Fruit fly (Drosophila melanogaster): ENCODE results near the gene CG14662.

CG14662 gene

dm6 chr3R:5015168-5015567 lies 31.1 kb upstream of the CG14662 start (continued):
- no peak for TF ChIP-seq hb (GFP tag; IDR thresholded peaks at IDR 0.05; ENCODE audit: partially characterized antibody)
- TF ChIP-seq ssp (GFP tag; IDR thresholded peaks at IDR 0.05): no peak
- TF ChIP-seq Aef1 (GFP tag; IDR thresholded peaks at IDR 0.05): no peak
- no peak for TF ChIP-seq Dfd (GFP tag; optimal IDR thresholded peaks at IDR 0.05)
- TF ChIP-seq croc (GFP tag; conservative IDR thresholded peaks at IDR 0.05): no peak
- TF ChIP-seq schlank (tag; optimal IDR thresholded peaks at IDR 0.05): peak; percentile 69
- TF ChIP-seq sima (GFP tag; optimal IDR thresholded peaks at IDR 0.05): no peak
- no peak for TF ChIP-seq zen (tag; optimal IDR thresholded peaks at IDR 0.05)
- peak; percentile 59 for TF ChIP-seq CG12769 (tag; optimal IDR thresholded peaks at IDR 0.05)
- peak; percentile 10 for TF ChIP-seq cato (GFP tag; optimal IDR thresholded peaks at IDR 0.05; ENCODE audit: borderline replicate concordance)
- no peak for TF ChIP-seq az2 (GFP tag; optimal IDR thresholded peaks at IDR 0.05)
- peak; percentile 15 for TF ChIP-seq pfk (GFP tag; optimal IDR thresholded peaks at IDR 0.05)
- TF ChIP-seq tio (GFP tag; optimal IDR thresholded peaks at IDR 0.05): no peak
- TF ChIP-seq CG8281 (tag; optimal IDR thresholded peaks at IDR 0.05): no peak
- TF ChIP-seq Gsc (GFP tag; IDR thresholded peaks at IDR 0.05): no peak
- peak; percentile 76; the same call in 2 of the 3 replicates for TF ChIP-seq ci (GFP tag; IDR thresholded peaks at IDR 0.05)
- peak; percentile 58 for TF ChIP-seq CrebB (tag; optimal IDR thresholded peaks at IDR 0.05)
- TF ChIP-seq CG12071 (GFP tag; optimal IDR thresholded peaks at IDR 0.05): peak; percentile 79
- TF ChIP-seq Drgx (GFP tag; IDR thresholded peaks at IDR 0.05): no peak
- TF ChIP-seq CG2889 (GFP tag; IDR thresholded peaks at IDR 0.05): no peak
- peak; percentile 62 for TF ChIP-seq CG17359 (tag; optimal IDR thresholded peaks at IDR 0.05)
- TF ChIP-seq bab2 (GFP tag; optimal IDR thresholded peaks at IDR 0.05): peak; percentile 42
- peak; percentile 6 for TF ChIP-seq NK7.1 (GFP tag; optimal IDR thresholded peaks at IDR 0.05)
- no peak for TF ChIP-seq fd102C (GFP tag; optimal IDR thresholded peaks at IDR 0.05)
- TF ChIP-seq CG2712 (tag; optimal IDR thresholded peaks at IDR 0.05): peak; percentile 1
- TF ChIP-seq CG11085 (GFP tag; IDR thresholded peaks at IDR 0.05): no peak
- no peak for TF ChIP-seq CG3726 (GFP tag; IDR thresholded peaks at IDR 0.05)
- peak; percentile 55 for TF ChIP-seq gem (tag; optimal IDR thresholded peaks at IDR 0.05)
- peak; percentile 86 for TF ChIP-seq nau (GFP tag; optimal IDR thresholded peaks at IDR 0.05)
- TF ChIP-seq gce (GFP tag; IDR thresholded peaks at IDR 0.05): peak; percentile 42; the same call in 1 of the 3 replicates
- no peak for TF ChIP-seq tin (GFP tag; optimal IDR thresholded peaks at IDR 0.05)
- no peak for TF ChIP-seq CG1832 (GFP tag; optimal IDR thresholded peaks at IDR 0.05)
- no peak for TF ChIP-seq HLHmδ (GFP tag; optimal IDR thresholded peaks at IDR 0.05)
- TF ChIP-seq NFAT (GFP tag; IDR thresholded peaks at IDR 0.05): no peak
- no peak for TF ChIP-seq hth (optimal IDR thresholded peaks at IDR 0.05)
- no peak for TF ChIP-seq chif (GFP tag; optimal IDR thresholded peaks at IDR 0.05)
- TF ChIP-seq sd (tag; optimal IDR thresholded peaks at IDR 0.05): peak; percentile 71
- TF ChIP-seq crc (GFP tag; optimal IDR thresholded peaks at IDR 0.05): no peak
- no peak for TF ChIP-seq Nf-YC (tag; optimal IDR thresholded peaks at IDR 0.05)
- TF ChIP-seq stwl (tag; optimal IDR thresholded peaks at IDR 0.05): no peak
- TF ChIP-seq Hr39 (optimal IDR thresholded peaks at IDR 0.05): no peak
- no peak for TF ChIP-seq CG30431 (GFP tag; optimal IDR thresholded peaks at IDR 0.05)
- TF ChIP-seq tll (GFP tag; optimal IDR thresholded peaks at IDR 0.05): no peak
- TF ChIP-seq HmgZ (tag; optimal IDR thresholded peaks at IDR 0.05): peak; percentile 69
- TF ChIP-seq CG9817 (tag; optimal IDR thresholded peaks at IDR 0.05): peak; percentile 38
- no peak for TF ChIP-seq CG15696 (tag; optimal IDR thresholded peaks at IDR 0.05)
- TF ChIP-seq Spps (tag; optimal IDR thresholded peaks at IDR 0.05): no peak
- no peak for TF ChIP-seq Camta (GFP tag; optimal IDR thresholded peaks at IDR 0.05)
- no peak for TF ChIP-seq GATAe (GFP tag; conservative IDR thresholded peaks at IDR 0.05)
- no peak for TF ChIP-seq inv (GFP tag; IDR thresholded peaks at IDR 0.05; ENCODE audit: partially characterized antibody)
- no peak for TF ChIP-seq CG31388 (GFP tag; optimal IDR thresholded peaks at IDR 0.05)
- TF ChIP-seq CG9437 (GFP tag; optimal IDR thresholded peaks at IDR 0.05): no peak
